Worm (Caenorhabditis elegans): Measurements from ENCODE around the gene ZK105.3.

Gene ZK105.3

DNA sequence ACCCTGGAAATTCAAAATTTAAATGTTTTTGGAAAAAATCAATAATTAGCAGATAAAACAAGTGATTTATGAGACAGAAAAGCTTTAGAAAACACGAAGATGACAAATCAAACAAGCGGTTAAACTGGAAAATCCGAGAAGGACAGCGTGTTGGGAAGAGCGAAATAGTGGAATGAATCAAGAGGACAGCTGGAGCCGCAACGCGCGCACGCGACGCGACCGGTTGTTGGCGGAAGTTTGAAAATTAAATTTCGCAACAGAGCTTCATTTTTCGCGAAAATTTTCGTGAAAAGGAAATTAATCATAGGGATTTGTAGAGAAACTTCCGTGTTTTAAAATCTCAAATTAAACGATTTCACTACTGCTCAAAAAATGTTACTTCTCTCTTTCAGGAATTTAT lies 38.0 kb downstream of the ZK105.3 start, which contains the start of gene clic-1 (continued):
- TF ChIP-seq hif-1 (tag; optimal IDR thresholded peaks at IDR 0.05) (peak in 1 of 2 experiments; percentile 30), hlh-11 (tag; optimal IDR thresholded peaks at IDR 0.05) (peak; percentile 89), dpl-1 (GFP tag; optimal IDR thresholded peaks at IDR 0.05) (peak; percentile 92), aly-2 (tag; optimal IDR thresholded peaks at IDR 0.05) (no peak), mes-2 (tag; optimal IDR thresholded peaks at IDR 0.05; ENCODE audit: poor library complexity, severe bottlenecking) (peak; percentile 56), madf-5 (GFP tag; IDR thresholded peaks at IDR 0.05) (no peak), zfp-3 (GFP tag; conservative IDR thresholded peaks at IDR 0.05) (no peak), fkh-10 (GFP tag; optimal IDR thresholded peaks at IDR 0.05) (peak; percentile 43), F10B5.3 (tag; optimal IDR thresholded peaks at IDR 0.05) (no peak), mxl-3 (GFP tag; optimal IDR thresholded peaks at IDR 0.05) (peak; percentile 48), mep-1 (tag; optimal IDR thresholded peaks at IDR 0.05) (peak; percentile 33), nhr-28 (tag; optimal IDR thresholded peaks at IDR 0.05) (peak; percentile 65), dve-1 (tag; optimal IDR thresholded peaks at IDR 0.05; ENCODE audit: insufficient read depth) (peak; percentile 29)

DNA sequence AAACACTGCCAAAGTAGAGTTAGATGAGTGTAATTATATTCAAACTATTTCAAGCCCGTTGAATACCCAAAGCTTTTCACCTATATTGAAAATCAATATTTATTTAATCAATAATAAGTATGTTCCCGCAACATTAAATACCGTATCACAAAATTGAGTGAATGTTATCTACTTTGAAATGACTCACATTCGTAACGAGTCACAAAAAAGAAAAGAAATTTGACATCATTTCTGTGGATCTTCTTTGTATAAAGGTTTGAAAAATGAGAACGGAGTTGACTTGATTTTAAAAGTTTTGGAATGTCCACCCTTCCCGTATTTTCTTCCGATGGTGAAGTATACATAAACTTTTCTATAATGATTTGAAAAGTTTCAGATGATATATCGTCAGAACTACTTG lies 38.4 kb downstream of the ZK105.3 start, which contains the start of gene srr-10:
TSS of gene srr-10 (plus strand) at position 301 of the 400 bp plus-strand sequence.
- TF ChIP-seq ZK546.5 (tag; optimal IDR thresholded peaks at IDR 0.05) (no peak), attf-4 (tag; optimal IDR thresholded peaks at IDR 0.05) (no peak), spr-1 (tag; optimal IDR thresholded peaks at IDR 0.05) (no peak), Y105C5A.15 (GFP tag; IDR thresholded peaks at IDR 0.05) (no peak)

DNA sequence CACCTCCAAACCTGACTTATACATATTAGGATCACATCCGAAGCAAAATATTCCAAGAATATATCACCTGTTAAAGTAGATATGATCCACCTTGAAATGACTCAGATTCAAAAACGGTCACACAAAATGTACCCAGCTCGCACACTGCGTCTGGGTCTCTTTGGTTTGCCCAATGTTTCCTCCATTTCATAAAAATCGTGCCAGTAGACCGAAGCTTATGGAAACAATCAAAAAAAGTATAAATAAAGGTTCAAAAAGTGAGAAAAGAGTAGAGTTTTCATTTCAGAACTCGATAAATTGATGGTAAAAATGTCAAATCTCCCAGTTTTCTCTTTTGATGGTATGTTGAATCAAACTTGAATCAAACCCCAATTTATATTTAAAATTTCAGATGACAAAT lies 40.8 kb downstream of the ZK105.3 start, which contains the start of gene srr-9:
TSS of gene srr-9 (plus strand) at position 301 of the 400 bp plus-strand sequence.
- TF ChIP-seq set-16 (GFP tag; IDR thresholded peaks at IDR 0.05), result no peak
- no peak for TF ChIP-seq nhr-11 (tag; optimal IDR thresholded peaks at IDR 0.05)
- no peak for TF ChIP-seq sdz-12 (GFP tag; optimal IDR thresholded peaks at IDR 0.05)
- peak; percentile 80 for TF ChIP-seq aha-1 (tag)
- no peak for TF ChIP-seq ctbp-1 (GFP tag; IDR thresholded peaks at IDR 0.05)

DNA sequence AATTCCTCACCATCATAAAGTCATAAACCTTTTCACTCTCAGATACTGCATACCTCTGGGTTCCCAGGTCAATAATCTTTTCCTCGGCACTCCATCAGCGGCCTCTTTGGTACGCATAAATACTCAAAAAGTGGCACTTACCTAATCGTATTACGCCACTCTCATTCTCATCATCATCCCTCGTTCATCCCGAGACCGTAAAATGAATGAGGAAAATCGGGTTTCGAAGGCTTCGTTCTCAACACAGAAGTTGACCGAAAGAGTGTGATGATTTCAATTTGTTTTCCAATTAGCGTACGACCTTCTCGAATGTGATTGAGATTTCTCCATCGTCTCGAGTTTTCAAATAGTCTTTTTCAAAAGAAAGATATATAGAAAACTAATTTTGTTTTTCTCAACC lies 43.0 kb downstream of the ZK105.3 start:
- TF ChIP-seq nhr-25 (tag; optimal IDR thresholded peaks at IDR 0.05; ENCODE audit: borderline replicate concordance, insufficient read depth) (peak; percentile 13), nhr-77 (tag; optimal IDR thresholded peaks at IDR 0.05) (no peak), unc-62 (GFP tag; optimal IDR thresholded peaks at IDR 0.05 in 1 of 2) (peak in 1 of 2 experiments; percentile 91), unc-62 (tag; optimal IDR thresholded peaks at IDR 0.05) (no peak)

DNA sequence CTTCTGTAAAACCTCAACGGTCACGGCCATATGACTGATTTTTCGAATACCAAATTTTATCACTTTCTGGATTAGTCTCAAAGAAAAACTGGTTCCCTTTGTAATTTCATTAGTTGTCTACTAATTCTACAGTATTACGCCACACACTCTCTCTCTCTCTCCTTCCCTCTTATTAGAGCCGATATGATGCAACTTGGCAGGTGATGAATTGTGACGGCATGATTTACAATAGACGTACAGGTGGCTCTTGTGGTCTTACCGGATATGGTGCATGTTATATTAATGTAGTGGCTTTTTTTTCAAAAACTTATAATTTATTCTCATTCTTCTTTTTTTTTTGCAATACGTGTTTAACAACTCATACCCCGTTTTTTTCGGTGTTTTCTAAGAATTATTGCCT lies 45.0 kb downstream of the ZK105.3 start:
- no peak for TF ChIP-seq skn-1 (tag; optimal IDR thresholded peaks at IDR 0.05)
- TF ChIP-seq gei-8 (GFP tag; optimal IDR thresholded peaks at IDR 0.05), result no peak
- TF ChIP-seq nhr-42 (GFP tag; IDR thresholded peaks at IDR 0.05), result no peak

DNA sequence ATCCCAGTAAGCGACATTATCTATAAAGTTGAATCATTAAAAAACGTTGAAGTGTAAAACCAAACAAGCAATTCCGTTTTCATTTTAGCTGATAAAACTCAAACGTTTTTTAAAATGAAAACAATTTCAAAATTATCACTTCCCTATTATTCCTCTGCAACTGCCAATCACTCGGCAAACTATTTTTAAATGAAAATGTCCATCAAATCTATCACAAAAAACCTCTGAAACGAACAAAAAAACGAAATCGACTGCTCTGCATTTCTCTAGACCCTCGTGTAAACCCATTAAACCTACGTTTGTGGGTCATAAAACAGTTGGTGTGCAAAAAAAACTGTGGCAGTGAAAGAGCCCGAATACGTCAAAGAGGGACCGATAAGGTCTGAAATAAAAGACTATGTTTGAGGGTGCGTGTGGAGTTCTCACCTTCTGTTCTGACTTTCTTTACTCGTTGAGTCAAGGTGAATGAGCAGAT lies 45.6 kb downstream of the ZK105.3 start, which contains the start of gene fbxl-5:
TSS of gene fbxl-5 (plus strand) at position 425 of the 475 bp plus-strand sequence.
- TF ChIP-seq hlh-11 (tag; optimal IDR thresholded peaks at IDR 0.05), result peak; percentile 13
- TF ChIP-seq tra-1 (GFP tag; IDR thresholded peaks at IDR 0.05), result peak; percentile 85
- peak; percentile 30 for TF ChIP-seq dve-1 (tag; optimal IDR thresholded peaks at IDR 0.05; ENCODE audit: insufficient read depth)
- no peak for TF ChIP-seq hmg-1.1 (GFP tag; IDR thresholded peaks at IDR 0.05)
- TF ChIP-seq daf-16 (GFP tag; optimal IDR thresholded peaks at IDR 0.05), result no peak
- no peak for TF ChIP-seq daf-16 (tag; optimal IDR thresholded peaks at IDR 0.05)
- TF ChIP-seq sdz-12 (GFP tag; optimal IDR thresholded peaks at IDR 0.05), result no peak
- TF ChIP-seq set-16 (GFP tag; IDR thresholded peaks at IDR 0.05), result no peak
- peak; percentile 83 for TF ChIP-seq dmd-6 (GFP tag; IDR thresholded peaks at IDR 0.05)
- TF ChIP-seq unc-39 (tag; optimal IDR thresholded peaks at IDR 0.05), result no peak

All from whole organism, L4 larva.